Fruit fly (Drosophila melanogaster) whole organism, embryonic: Measurements from ENCODE around the gene kraken.

ENCODE experiments used
- CG10543 ChIP-seq: fragments of 200-800 bp; sonication (Bioruptor generic); optimal IDR thresholded peaks from 3 replicates; lab custom pipeline; 2017; ENCODE audit warnings: missing biosample characterization, mild to moderate bottlenecking, missing genetic modification characterization, moderate library complexity
- CG7839 ChIP-seq: fragments of 200-800 bp; sonication (Bioruptor generic); optimal IDR thresholded peaks from 3 replicates; lab custom pipeline; 2018; ENCODE audit warnings: missing biosample characterization, mild to moderate bottlenecking, missing genetic modification characterization, moderate library complexity
- CG8765 ChIP-seq: fragments of 200-800 bp; sonication (Bioruptor generic); IDR thresholded peaks from 2 replicates; pipeline ENCODE4 v1.3.6; 2022; ENCODE audit warnings: missing biosample characterization, missing genetic modification characterization

- TF ChIP-seq CG8765 (GFP tag; lab: Robert Waterston, UW), result 0 out of 2 replicates have a peak, but pooled peaks have one; percentile 12
- peak; percentile 62 for TF ChIP-seq CG10543
- peak; percentile 90 for TF ChIP-seq CG7839 (tag; lab: Kevin White, UChicago)
Observed at dm6 chr2L:845341-846004, 7.1 kb upstream of the kraken start.
